Worm (Caenorhabditis elegans): ENCODE results near the gene scl-18.
A peak's percentile ranks its signal among the peaks of the same experiment; 100 is the strongest.

The scl-18 gene

DNA sequence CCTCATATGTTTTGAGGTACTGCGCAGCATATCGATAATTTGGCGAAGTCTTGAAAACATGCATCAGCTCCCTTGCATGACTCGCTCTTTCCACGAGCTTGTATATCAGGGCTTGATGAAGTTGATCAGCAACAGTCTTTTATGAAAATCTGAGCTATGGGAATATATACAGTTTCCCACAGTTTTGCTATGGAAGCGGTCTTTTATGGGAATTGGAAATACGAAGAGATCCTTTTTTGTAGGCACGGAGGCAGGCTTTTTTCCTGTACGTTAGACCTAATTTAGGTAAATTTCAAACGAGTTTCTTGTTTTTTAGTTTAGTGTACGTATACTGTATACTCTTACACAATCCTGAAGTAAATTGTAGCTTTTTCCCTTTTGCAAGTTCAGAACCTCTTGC, 1.7 kb upstream of the scl-18 start, which contains the start of gene T12A7.9:
Gene T12A7.9, minus strand, starts transcription at position 101 of the 400 bp plus-strand sequence.
- TF ChIP-seq aptf-2 (GFP tag; conservative IDR thresholded peaks at IDR 0.05) (no peak), ceh-27 (GFP tag; optimal IDR thresholded peaks at IDR 0.05) (no peak), cebp-1 (GFP tag; IDR thresholded peaks at IDR 0.05) (no peak), cebp-1 (tag; optimal IDR thresholded peaks at IDR 0.05) (peak; percentile 33), Y56A3A.18 (GFP tag; IDR thresholded peaks at IDR 0.05) (0 out of 2 replicates have a peak, but pooled peaks have one; percentile 22)

DNA sequence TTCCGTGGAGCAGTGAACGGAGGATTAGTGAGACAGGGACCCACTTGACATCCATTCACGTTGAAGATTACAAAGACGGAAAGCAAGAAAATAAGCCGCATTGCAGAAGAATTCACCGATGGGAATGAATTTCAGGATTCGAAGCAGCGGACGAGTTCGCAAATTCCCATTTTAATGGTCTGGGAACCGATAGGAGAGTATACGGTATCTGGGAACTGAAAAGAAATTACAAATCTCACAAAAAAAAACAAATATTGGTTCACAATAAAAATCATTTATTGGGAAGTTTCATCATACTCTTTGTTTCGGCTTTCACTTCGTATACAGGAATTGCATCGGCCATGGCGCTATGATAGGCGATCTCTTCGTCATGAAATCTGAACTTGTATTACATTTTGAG, 775 bp upstream of the scl-18 start, which contains the start of gene T12A7.10:
Gene T12A7.10, minus strand, starts transcription at position 101 of the 400 bp plus-strand sequence.
- TF ChIP-seq ekl-4 (GFP tag; IDR thresholded peaks at IDR 0.05), result no peak
- TF ChIP-seq ztf-6 (GFP tag; IDR thresholded peaks at IDR 0.05), result no peak
- TF ChIP-seq ztf-25 (GFP tag; IDR thresholded peaks at IDR 0.05), result no peak
- no peak for TF ChIP-seq pha-4 (tag; optimal IDR thresholded peaks at IDR 0.05)
- no peak for TF ChIP-seq Y53F4B.3 (GFP tag; IDR thresholded peaks at IDR 0.05)
- no peak for TF ChIP-seq Y53G8AR.9 (GFP tag; conservative IDR thresholded peaks at IDR 0.05)
- TF ChIP-seq F55B11.4 (tag; optimal IDR thresholded peaks at IDR 0.05; ENCODE audit: borderline replicate concordance, insufficient read depth), result no peak
- no peak for TF ChIP-seq C17E4.6 (GFP tag; IDR thresholded peaks at IDR 0.05)
- no peak for TF ChIP-seq madf-3 (GFP tag; IDR thresholded peaks at IDR 0.05)
- TF ChIP-seq akir-1 (GFP tag; optimal IDR thresholded peaks at IDR 0.05), result no peak
- TF ChIP-seq somi-1 (GFP tag; optimal IDR thresholded peaks at IDR 0.05), result no peak
- no peak for TF ChIP-seq K12H6.12 (tag; optimal IDR thresholded peaks at IDR 0.05)
- no peak for TF ChIP-seq Y79H2A.3 (GFP tag; conservative IDR thresholded peaks at IDR 0.05)
- TF ChIP-seq athp-1 (tag; optimal IDR thresholded peaks at IDR 0.05), result no peak
- TF ChIP-seq let-607 (tag; optimal IDR thresholded peaks at IDR 0.05), result no peak
- TF ChIP-seq zfh-2 (GFP tag; conservative IDR thresholded peaks at IDR 0.05), result no peak
- TF ChIP-seq F37B4.10 (GFP tag; IDR thresholded peaks at IDR 0.05), result no peak
- no peak for TF ChIP-seq ccch-3 (GFP tag; optimal IDR thresholded peaks at IDR 0.05)
- TF ChIP-seq K11D2.4 (GFP tag; IDR thresholded peaks at IDR 0.05), result no peak
- no peak for TF ChIP-seq egl-44 (GFP tag; IDR thresholded peaks at IDR 0.05)

DNA sequence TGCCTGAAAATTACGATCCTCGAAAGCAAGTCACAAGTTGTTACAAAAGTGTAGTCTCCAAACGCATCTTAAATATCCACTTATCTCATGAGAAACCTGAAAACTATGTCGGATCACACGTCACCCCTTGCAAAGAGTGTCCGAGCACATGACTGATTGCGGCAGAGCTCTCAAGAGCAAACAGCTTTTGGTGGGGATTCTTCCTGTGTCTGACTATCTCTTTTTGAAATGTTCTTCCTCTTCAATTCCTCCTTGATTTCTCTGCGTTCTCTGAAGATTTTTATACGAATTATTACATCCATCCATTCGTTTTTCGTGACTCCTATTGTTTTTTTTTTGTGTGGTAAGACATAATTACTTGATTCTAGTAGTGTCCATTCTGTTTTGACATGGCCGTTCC, 5.4 kb downstream of the scl-18 start, which contains the start of gene T12A7.6:
Gene T12A7.6, plus strand, starts transcription at position 369 of the 400 bp plus-strand sequence.
- TF ChIP-seq cebp-1 (GFP tag; IDR thresholded peaks at IDR 0.05) (no peak), cebp-1 (tag; optimal IDR thresholded peaks at IDR 0.05) (peak; percentile 14), ztf-22 (GFP tag; optimal IDR thresholded peaks at IDR 0.05) (no peak)

DNA sequence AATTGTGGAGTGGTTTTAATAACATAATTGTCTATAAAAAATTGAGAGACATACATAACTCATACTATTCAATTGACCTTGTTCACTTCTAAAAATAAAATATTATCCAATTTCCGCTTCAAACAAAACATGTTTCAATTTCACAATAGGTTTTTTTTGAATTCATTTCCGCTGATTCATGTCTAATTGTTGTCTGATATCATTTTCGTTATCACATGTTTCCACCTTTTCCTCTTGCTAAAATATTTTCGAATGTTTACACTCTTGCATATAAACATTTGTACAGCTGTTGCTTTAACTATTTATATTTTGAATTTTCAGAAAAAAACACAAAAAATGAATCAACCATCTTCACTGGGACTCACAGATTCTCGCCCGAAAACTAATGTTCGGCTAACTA, 8.9 kb downstream of the scl-18 start, which contains the start of gene gem-4:
Gene gem-4, plus strand, starts transcription at position 301 of the 400 bp plus-strand sequence.
- TF ChIP-seq cebp-1 (GFP tag; IDR thresholded peaks at IDR 0.05) (peak; percentile 36; the same call in 1 of the 2 replicates), cebp-1 (tag; optimal IDR thresholded peaks at IDR 0.05) (peak; percentile 53), ztf-3 (GFP tag; optimal IDR thresholded peaks at IDR 0.05) (no peak)

DNA sequence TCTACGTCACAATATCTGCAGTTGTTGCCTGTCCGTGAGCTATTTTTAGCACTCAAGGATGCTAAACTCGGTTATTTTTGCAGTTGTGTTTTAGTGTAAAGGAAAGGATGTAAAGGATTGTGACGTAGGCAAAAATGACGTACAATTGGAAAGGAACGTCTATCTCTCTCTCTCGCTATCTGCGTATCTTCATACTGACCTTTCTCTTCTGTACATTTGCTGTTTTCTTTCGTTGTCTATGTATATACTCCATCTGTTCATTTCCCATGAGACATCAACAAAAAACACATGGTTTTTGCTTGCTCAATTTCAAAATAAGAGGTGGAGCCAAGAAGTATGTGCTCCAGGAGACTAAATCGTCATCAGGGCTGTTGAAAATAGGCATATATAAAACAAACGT, 9.9 kb downstream of the scl-18 start:
- peak; percentile 64 for TF ChIP-seq K12H6.12 (tag; optimal IDR thresholded peaks at IDR 0.05)
- no peak for TF ChIP-seq ceh-27 (GFP tag; optimal IDR thresholded peaks at IDR 0.05)
- TF ChIP-seq cebp-1 (GFP tag; IDR thresholded peaks at IDR 0.05), result 0 out of 2 replicates have a peak, but pooled peaks have one; percentile 42
- TF ChIP-seq cebp-1 (tag; optimal IDR thresholded peaks at IDR 0.05), result no peak
- TF ChIP-seq pbrm-1 (GFP tag; IDR thresholded peaks at IDR 0.05), result no peak
- TF ChIP-seq hmg-20 (GFP tag; IDR thresholded peaks at IDR 0.05), result no peak
- no peak for TF ChIP-seq T26A5.8 (tag; optimal IDR thresholded peaks at IDR 0.05)
- TF ChIP-seq ccch-3 (GFP tag; optimal IDR thresholded peaks at IDR 0.05), result no peak
- peak; percentile 60; the same call in 1 of the 2 replicates for TF ChIP-seq hmg-1.2 (GFP tag; IDR thresholded peaks at IDR 0.05)

Data from whole organism, young adult.